Worm (Caenorhabditis elegans): ENCODE results near the gene Y67H2A.2.

The Y67H2A.2 gene

DNA sequence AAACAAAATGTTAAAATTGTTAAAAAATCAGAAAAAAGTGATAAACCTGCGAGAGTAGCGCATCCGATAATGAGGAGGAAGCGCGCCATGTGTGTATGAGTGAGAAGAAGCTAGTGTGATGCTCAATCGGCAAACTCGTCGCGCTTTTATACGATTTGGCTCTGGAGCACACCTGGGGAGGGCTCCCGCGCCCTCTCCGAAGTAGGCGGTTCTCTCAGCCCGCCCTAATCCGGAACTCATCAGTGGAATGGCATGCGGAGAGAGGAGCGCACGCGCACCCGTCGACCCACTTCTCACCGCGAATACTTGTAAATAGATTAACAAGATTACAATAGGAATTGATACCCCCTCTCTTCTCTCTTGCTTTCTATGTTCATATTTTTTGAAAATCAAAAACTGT is 33.7 kb upstream of the Y67H2A.2 start, which contains the start of gene pqn-74:
Gene pqn-74, minus strand, starts transcription at position 122 of the 400 bp plus-strand sequence.
- TF ChIP-seq ztf-28 (GFP tag; IDR thresholded peaks at IDR 0.05) = no peak
- TF ChIP-seq zfh-2 (GFP tag; conservative IDR thresholded peaks at IDR 0.05) = peak; percentile 69; the same call in 1 of the 2 replicates
- peak; percentile 31; the same call in 1 of the 2 replicates for TF ChIP-seq egrh-3 (GFP tag; IDR thresholded peaks at IDR 0.05)
- TF ChIP-seq F52B5.7 (tag; optimal IDR thresholded peaks at IDR 0.05) = peak; percentile 8

DNA sequence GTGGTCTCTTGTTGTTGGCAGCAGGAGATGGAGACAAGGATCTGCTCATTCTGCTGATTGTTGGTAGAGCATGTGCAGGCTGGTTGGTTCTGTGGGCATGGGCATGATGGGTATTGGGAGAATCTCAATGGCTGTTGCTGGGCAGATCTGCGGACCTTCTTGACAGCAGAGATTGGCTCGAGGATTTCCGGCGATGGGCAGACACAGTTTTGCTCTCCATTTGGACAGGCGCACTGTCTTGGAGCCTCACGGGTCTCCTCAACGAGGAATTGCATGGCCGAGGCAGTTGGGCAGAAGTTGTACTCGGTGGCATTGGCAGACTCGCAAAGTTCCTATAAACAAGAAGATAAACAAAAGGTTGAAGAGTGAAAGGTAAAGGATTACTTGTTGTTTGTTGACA is 32.9 kb upstream of the Y67H2A.2 start:
- no peak for TF ChIP-seq attf-5 (GFP tag; optimal IDR thresholded peaks at IDR 0.05)
- no peak for TF ChIP-seq ztf-25 (GFP tag; IDR thresholded peaks at IDR 0.05)
- no peak for TF ChIP-seq K12H6.12 (tag; optimal IDR thresholded peaks at IDR 0.05)
- no peak for TF ChIP-seq ztf-3 (GFP tag; optimal IDR thresholded peaks at IDR 0.05)
- TF ChIP-seq zfh-2 (GFP tag; conservative IDR thresholded peaks at IDR 0.05) = 0 out of 2 replicates have a peak, but pooled peaks have one; percentile 22
- 0 out of 2 replicates have a peak, but pooled peaks have one; percentile 43 for TF ChIP-seq Y56A3A.18 (GFP tag; IDR thresholded peaks at IDR 0.05)

DNA sequence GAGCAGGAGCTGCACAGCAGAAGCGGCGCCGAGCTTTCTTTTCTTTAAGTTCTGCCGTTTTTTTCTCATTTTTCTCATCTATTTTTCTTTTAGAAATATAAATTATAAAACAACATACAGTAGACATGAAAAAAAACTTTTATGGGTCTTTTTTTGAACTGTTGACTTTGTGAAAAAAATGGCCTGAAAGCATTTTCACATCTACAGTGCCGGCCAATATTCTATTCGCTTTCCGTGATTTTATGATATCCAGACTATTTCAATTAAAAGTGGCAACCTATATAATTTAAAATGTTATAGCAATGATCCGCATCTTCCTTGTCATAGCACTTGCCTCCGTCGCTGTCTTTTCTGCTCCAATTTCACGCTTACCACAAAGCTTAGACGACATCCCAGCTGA is 30.4 kb upstream of the Y67H2A.2 start, which contains the start of gene far-6:
Gene far-6, plus strand, starts transcription at position 301 of the 400 bp plus-strand sequence.
- TF ChIP-seq nfyb-1 (GFP tag; IDR thresholded peaks at IDR 0.05) (no peak), bed-1 (GFP tag; IDR thresholded peaks at IDR 0.05) (no peak), aptf-3 (GFP tag; IDR thresholded peaks at IDR 0.05) (no peak), lsy-27 (tag; optimal IDR thresholded peaks at IDR 0.05; ENCODE audit: borderline replicate concordance, insufficient read depth) (no peak), ceh-40 (GFP tag; IDR thresholded peaks at IDR 0.05) (no peak), ztf-22 (GFP tag; optimal IDR thresholded peaks at IDR 0.05) (no peak), attf-6 (GFP tag; IDR thresholded peaks at IDR 0.05) (no peak), atf-7 (tag; optimal IDR thresholded peaks at IDR 0.05) (no peak), athp-1 (tag; optimal IDR thresholded peaks at IDR 0.05) (no peak)

DNA sequence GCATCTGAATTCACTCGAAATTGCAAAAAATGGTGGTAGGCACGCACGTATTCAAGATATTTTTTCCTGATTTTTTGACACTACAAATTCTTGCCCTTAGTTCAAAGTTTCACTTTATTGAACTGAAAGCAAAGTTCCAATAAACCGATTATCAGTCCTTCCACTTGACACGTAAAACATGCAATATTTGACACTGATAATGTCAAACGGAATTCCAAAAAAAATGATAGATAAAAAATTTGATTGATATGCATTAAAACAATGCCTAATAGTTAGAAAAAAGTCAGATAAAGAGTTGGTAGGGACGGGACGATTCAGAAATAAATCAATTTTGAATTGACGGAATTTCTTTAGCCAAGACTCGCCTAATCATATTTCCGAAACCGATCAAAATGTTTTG is 29.4 kb upstream of the Y67H2A.2 start:
- TF ChIP-seq tlf-1 (GFP tag; optimal IDR thresholded peaks at IDR 0.05) = no peak
- TF ChIP-seq F23B12.7 (tag; optimal IDR thresholded peaks at IDR 0.05; ENCODE audit: insufficient read depth) = no peak
- TF ChIP-seq ceh-40 (GFP tag; IDR thresholded peaks at IDR 0.05) = no peak
- TF ChIP-seq unc-62 (GFP tag; optimal IDR thresholded peaks at IDR 0.05) = peak; percentile 84
- no peak for TF ChIP-seq chd-7 (tag; optimal IDR thresholded peaks at IDR 0.05)
- TF ChIP-seq nhr-80 (tag; optimal IDR thresholded peaks at IDR 0.05) = peak; percentile 91
- TF ChIP-seq gei-17 (GFP tag; optimal IDR thresholded peaks at IDR 0.05) = no peak
- TF ChIP-seq pha-4 (tag; optimal IDR thresholded peaks at IDR 0.05) = peak; percentile 51
- TF ChIP-seq lir-1 (GFP tag; conservative IDR thresholded peaks at IDR 0.05) = no peak
- peak in 1 of 2 experiments; percentile 24 for TF ChIP-seq let-607 (tag; optimal IDR thresholded peaks at IDR 0.05)
- no peak for TF ChIP-seq B0019.2 (GFP tag; conservative IDR thresholded peaks at IDR 0.05)
- no peak for TF ChIP-seq nfya-2 (GFP tag; IDR thresholded peaks at IDR 0.05)
- TF ChIP-seq sdz-38 (tag; optimal IDR thresholded peaks at IDR 0.05) = no peak

DNA sequence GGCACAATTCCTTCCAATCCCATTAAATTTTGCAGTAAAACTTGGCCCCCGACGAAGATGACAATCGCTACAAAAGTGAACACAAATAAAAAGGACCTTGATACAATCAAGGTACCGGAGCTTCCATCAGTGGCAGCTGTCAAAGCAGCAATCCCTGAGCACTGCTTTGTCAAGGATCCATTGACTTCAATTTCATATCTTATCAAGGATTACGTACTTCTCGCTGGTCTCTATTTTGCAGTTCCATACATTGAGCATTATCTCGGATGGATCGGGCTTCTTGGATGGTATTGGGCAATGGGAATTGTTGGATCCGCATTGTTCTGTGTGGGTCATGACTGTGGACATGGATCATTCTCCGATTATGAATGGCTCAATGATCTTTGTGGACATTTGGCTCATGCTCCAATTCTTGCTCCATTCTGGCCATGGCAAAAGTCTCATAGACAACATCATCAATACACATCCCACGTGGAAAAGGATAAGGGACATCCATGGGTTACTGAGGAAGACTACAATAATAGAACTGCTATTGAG is 26.3 kb upstream of the Y67H2A.2 start, which contains the start of gene fat-2:
Gene fat-2, plus strand, starts transcription at position 51 of the 537 bp plus-strand sequence.
- TF ChIP-seq B0035.1 (tag; optimal IDR thresholded peaks at IDR 0.05) (no peak), ceh-27 (GFP tag; optimal IDR thresholded peaks at IDR 0.05) (no peak), akir-1 (GFP tag; optimal IDR thresholded peaks at IDR 0.05) (no peak), unc-130 (GFP tag; optimal IDR thresholded peaks at IDR 0.05) (no peak), zim-3 (tag; optimal IDR thresholded peaks at IDR 0.05) (peak; percentile 2), sea-2 (GFP tag; IDR thresholded peaks at IDR 0.05) (no peak)

Data from whole organism, young adult.